Fruit fly (Drosophila melanogaster) S2 (cell line): Measurements from ENCODE around the gene CG33695.

Experiments
- CG8478 ChIP-seq: fragments of >200 bp; optimal IDR thresholded peaks from 2 replicates; lab custom pipeline; 2018
- CTCF ChIP-seq, 2 experiments: fragments of >200 bp; optimal IDR thresholded peaks; 2 replicates each; lab custom pipeline; 2018

dm6 chr2L:11328357-11328756 is 50.5 kb downstream of the CG33695 start:
- TF ChIP-seq CTCF (optimal IDR thresholded peaks at IDR 0.05; lab: Kevin White, UChicago) = no peak
- no peak for TF ChIP-seq CG8478
